Worm (Caenorhabditis elegans) whole organism, mixed stage, embryonic: ENCODE data around the gene acr-15.
"Not testable (repeated sequence)": the region's sequence is repeated elsewhere in the genome, so short reads cannot be mapped to it uniquely, and the experiment has no call there.

Experiments used
- blmp-1 ChIP-seq: fragments of 150-350 bp; optimal IDR thresholded peaks from 2 replicates; lab custom pipeline; 2014; ENCODE audit warnings: missing biosample characterization, missing genetic modification characterization
- ceh-39 ChIP-seq: fragments of 150-350 bp; optimal IDR thresholded peaks from 2 replicates; lab custom pipeline; 2014; ENCODE audit warnings: missing biosample characterization, missing genetic modification characterization
- ceh-43 ChIP-seq: fragments of 200-800 bp; sonication (Bioruptor generic); optimal IDR thresholded peaks from 2 replicates; lab custom pipeline; 2018; ENCODE audit warnings: mild to moderate bottlenecking, missing genetic modification characterization, moderate library complexity, missing compliant biosample characterization
- ceh-83 ChIP-seq: fragments of 200-800 bp; sonication (Bioruptor generic); optimal IDR thresholded peaks from 2 replicates; lab custom pipeline; 2018; ENCODE audit warnings: mild to moderate bottlenecking, missing genetic modification characterization, missing compliant biosample characterization
- ces-1 ChIP-seq: fragments of 150-350 bp; optimal IDR thresholded peaks from 2 replicates; lab custom pipeline; 2014; ENCODE audit warnings: missing biosample characterization, missing genetic modification reagents, missing genetic modification characterization
- cnd-1 ChIP-seq: fragments of 200-800 bp; sonication (Bioruptor generic); optimal IDR thresholded peaks from 2 replicates; lab custom pipeline; 2018; ENCODE audit warnings: mild to moderate bottlenecking, missing genetic modification characterization, missing compliant biosample characterization
- drap-1 ChIP-seq: fragments of 200-800 bp; sonication (Bioruptor generic); optimal IDR thresholded peaks from 3 replicates; lab custom pipeline; 2018; ENCODE audit warnings: mild to moderate bottlenecking, missing genetic modification characterization, missing compliant biosample characterization
- elt-3 ChIP-seq: fragments of 150-350 bp; optimal IDR thresholded peaks from 2 replicates; lab custom pipeline; 2014; ENCODE audit warnings: missing biosample characterization, missing genetic modification characterization
- flh-1 ChIP-seq: fragments of 200-800 bp; sonication (Bioruptor generic); optimal IDR thresholded peaks from 2 replicates; lab custom pipeline; 2018; ENCODE audit warnings: mild to moderate bottlenecking, missing genetic modification characterization, moderate library complexity, missing compliant biosample characterization
- ham-2 ChIP-seq: fragments of 200-800 bp; sonication (Bioruptor generic); optimal IDR thresholded peaks from 2 replicates; lab custom pipeline; 2018; ENCODE audit warnings: mild to moderate bottlenecking, missing genetic modification characterization, missing compliant biosample characterization
- hlh-1 ChIP-seq: fragments of 150-350 bp; optimal IDR thresholded peaks from 2 replicates; lab custom pipeline; 2014; ENCODE audit warnings: missing biosample characterization, missing genetic modification reagents, missing genetic modification characterization
- lin-13 ChIP-seq: fragments of 150-350 bp; optimal IDR thresholded peaks from 2 replicates; lab custom pipeline; 2014; ENCODE audit warnings: missing biosample characterization, missing genetic modification characterization
- lin-32 ChIP-seq: fragments of 200-800 bp; sonication (Bioruptor generic); optimal IDR thresholded peaks from 2 replicates; lab custom pipeline; 2018; ENCODE audit warnings: mild to moderate bottlenecking, missing genetic modification characterization, missing compliant biosample characterization
- lsy-2 ChIP-seq: fragments of 150-350 bp; optimal IDR thresholded peaks from 2 replicates; lab custom pipeline; 2014; ENCODE audit warnings: missing biosample characterization, missing genetic modification characterization
- mep-1 ChIP-seq: fragments of 150-350 bp; optimal IDR thresholded peaks from 2 replicates; lab custom pipeline; 2017; ENCODE audit warnings: missing biosample characterization, missing genetic modification reagents, missing genetic modification characterization, inconsistent platforms
- mls-2 ChIP-seq: sonication (generic microtip); optimal IDR thresholded peaks from 2 replicates; lab custom pipeline; 2016; ENCODE audit warnings: mild to moderate bottlenecking, missing genetic modification characterization, moderate library complexity, missing compliant biosample characterization
- nhr-12 ChIP-seq: fragments of 150-350 bp; optimal IDR thresholded peaks from 2 replicates; lab custom pipeline; 2014; ENCODE audit warnings: missing biosample characterization, missing genetic modification characterization
- nhr-2 ChIP-seq: fragments of 150-350 bp; optimal IDR thresholded peaks from 2 replicates; lab custom pipeline; 2014; ENCODE audit warnings: missing biosample characterization, missing genetic modification characterization
- nhr-237 ChIP-seq: fragments of 150-350 bp; optimal IDR thresholded peaks from 2 replicates; lab custom pipeline; 2014; ENCODE audit warnings: missing biosample characterization, missing genetic modification characterization
- nhr-28 ChIP-seq: fragments of 150-350 bp; optimal IDR thresholded peaks from 2 replicates; lab custom pipeline; 2014; ENCODE audit warnings: missing biosample characterization, missing genetic modification characterization
- nhr-76 ChIP-seq: sonication (generic microtip); optimal IDR thresholded peaks from 2 replicates; lab custom pipeline; 2017; ENCODE audit warnings: missing biosample characterization, missing genetic modification characterization
- pha-4 ChIP-seq: fragments of 150-350 bp; optimal IDR thresholded peaks from 2 replicates; lab custom pipeline; 2018; ENCODE audit warnings: missing biosample characterization, missing genetic modification reagents, missing genetic modification characterization
- sem-2 ChIP-seq: fragments of 200-800 bp; sonication (Bioruptor generic); optimal IDR thresholded peaks from 2 replicates; lab custom pipeline; 2018; ENCODE audit warnings: mild to moderate bottlenecking, missing genetic modification characterization, missing compliant biosample characterization
- snpc-4 ChIP-seq: fragments of 150-350 bp; optimal IDR thresholded peaks from 2 replicates; lab custom pipeline; 2014; ENCODE audit warnings: missing biosample characterization, missing genetic modification characterization
- sptf-1 ChIP-seq: sonication (generic microtip); optimal IDR thresholded peaks from 2 replicates; lab custom pipeline; 2017; ENCODE audit warnings: mild to moderate bottlenecking, missing genetic modification characterization, moderate library complexity, missing compliant biosample characterization
- tbx-8 ChIP-seq: fragments of 200-800 bp; sonication (Bioruptor generic); optimal IDR thresholded peaks from 2 replicates; lab custom pipeline; 2018; ENCODE audit warnings: mild to moderate bottlenecking, missing genetic modification characterization, moderate library complexity, missing compliant biosample characterization
- unc-120 ChIP-seq: sonication (generic microtip); optimal IDR thresholded peaks from 2 replicates; lab custom pipeline; 2017; ENCODE audit warnings: missing genetic modification characterization, missing compliant biosample characterization; ENCODE audit not compliant: poor library complexity, severe bottlenecking
- unc-39 ChIP-seq: fragments of 150-350 bp; optimal IDR thresholded peaks from 2 replicates; lab custom pipeline; 2014; ENCODE audit warnings: missing biosample characterization, missing genetic modification characterization
- unc-62 ChIP-seq: fragments of 150-350 bp; optimal IDR thresholded peaks from 2 replicates; lab custom pipeline; 2014; ENCODE audit warnings: missing biosample characterization, missing genetic modification reagents, missing genetic modification characterization
- zip-8 ChIP-seq: fragments of 150-350 bp; optimal IDR thresholded peaks from 2 replicates; lab custom pipeline; 2014; ENCODE audit warnings: missing biosample characterization, missing genetic modification characterization
- ztf-11 ChIP-seq: fragments of 150-350 bp; optimal IDR thresholded peaks from 2 replicates; lab custom pipeline; 2014; ENCODE audit warnings: missing biosample characterization, missing genetic modification characterization

acr-15 gene

DNA sequence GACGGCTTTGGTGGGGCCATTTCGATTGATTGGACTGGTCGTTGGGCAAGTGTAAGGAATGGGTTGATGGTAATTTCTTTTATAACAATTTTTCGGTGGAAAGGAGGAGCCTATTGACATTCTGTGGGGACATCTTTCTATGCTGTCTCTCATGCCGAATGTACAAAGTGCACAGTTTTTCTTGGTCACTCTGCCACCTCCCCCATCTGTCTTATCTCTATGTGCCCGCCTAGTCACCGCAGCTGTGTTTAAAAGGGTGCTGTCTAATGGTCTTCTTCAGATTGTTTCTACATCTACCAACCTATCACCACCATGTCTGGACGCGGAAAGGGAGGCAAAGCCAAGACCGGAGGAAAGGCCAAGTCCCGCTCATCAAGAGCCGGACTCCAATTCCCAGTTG is 19.4 kb upstream of the acr-15 start, which contains the start of the genes his-8 and his-7:
TSS of gene his-8 (minus strand) at position 20 of the 400 bp plus-strand sequence.
TSS of gene his-7 (plus strand) at position 313 of the 400 bp plus-strand sequence.
- not testable (repeated sequence) for TF ChIP-seq ceh-39 (tag; lab: Kevin White, UChicago); unc-62; unc-39 (tag; lab: Kevin White, UChicago)

DNA sequence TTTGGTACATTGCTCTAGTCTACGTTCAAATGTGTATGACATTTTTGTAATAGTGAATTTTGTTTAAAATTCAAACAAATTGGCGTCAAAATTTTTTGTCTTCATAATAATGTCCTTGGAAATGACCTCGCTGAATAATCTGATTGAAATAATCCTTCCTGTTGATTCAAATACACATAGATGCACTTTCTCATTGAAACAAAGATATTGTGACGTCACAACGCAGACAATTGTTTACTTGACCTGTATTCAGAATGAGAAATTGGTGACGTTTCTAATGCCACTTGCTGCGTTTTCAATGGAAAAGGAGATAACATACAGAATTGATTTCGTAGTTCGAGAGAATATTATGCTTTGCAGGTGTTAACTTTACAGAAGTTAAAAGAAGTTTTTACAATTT is 18.6 kb upstream of the acr-15 start:
- TF ChIP-seq blmp-1 (no peak), sem-2 (GFP tag; lab: Kevin White, UChicago) (no peak), nhr-237 (no peak), zip-8 (tag; lab: Kevin White, UChicago) (peak; percentile 70), ceh-43 (GFP tag; lab: Kevin White, UChicago) (no peak)

DNA sequence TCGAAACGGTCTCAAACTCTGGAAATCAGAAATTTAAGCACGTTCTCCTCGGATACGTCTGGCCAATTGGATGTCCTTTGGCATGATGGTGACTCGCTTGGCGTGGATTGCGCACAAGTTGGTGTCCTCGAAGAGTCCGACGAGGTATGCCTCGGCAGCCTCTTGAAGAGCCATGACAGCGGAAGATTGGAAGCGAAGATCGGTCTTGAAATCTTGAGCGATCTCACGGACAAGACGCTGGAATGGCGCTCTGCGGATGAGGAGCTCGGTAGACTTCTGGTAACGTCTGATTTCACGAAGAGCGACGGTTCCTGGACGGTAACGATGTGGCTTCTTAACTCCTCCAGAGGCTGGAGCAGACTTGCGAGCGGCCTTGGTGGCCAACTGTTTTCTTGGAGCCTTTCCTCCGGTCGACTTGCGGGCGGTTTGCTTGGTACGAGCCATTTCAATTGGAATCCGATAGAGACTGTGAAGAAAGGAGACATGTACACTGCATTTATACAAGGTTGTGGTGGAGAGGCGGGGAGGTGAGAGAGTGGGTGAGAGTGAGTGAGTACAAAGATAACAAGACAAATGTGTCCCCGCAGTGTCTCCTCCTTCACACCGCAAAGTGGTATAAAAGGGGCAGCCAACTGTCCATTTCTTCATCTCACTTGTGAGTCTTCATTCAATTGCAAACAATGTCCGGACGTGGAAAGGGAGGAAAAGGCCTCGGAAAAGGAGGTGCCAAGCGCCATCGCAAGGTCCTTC is 17.8 kb upstream of the acr-15 start, which contains the start of the genes his-6 and his-5:
TSS of gene his-6 (minus strand) at position 444 of the 750 bp plus-strand sequence.
TSS of gene his-5 (plus strand) at position 681 of the 750 bp plus-strand sequence.
- TF ChIP-seq pha-4 = peak; percentile 1
- peak; percentile 13 for TF ChIP-seq mls-2 (tag; lab: Kevin White, UChicago)
- peak; percentile 64 for TF ChIP-seq cnd-1 (tag; lab: Kevin White, UChicago)
- TF ChIP-seq, all 35 proteins: peak for 3; not testable (repeated sequence) for 32

DNA sequence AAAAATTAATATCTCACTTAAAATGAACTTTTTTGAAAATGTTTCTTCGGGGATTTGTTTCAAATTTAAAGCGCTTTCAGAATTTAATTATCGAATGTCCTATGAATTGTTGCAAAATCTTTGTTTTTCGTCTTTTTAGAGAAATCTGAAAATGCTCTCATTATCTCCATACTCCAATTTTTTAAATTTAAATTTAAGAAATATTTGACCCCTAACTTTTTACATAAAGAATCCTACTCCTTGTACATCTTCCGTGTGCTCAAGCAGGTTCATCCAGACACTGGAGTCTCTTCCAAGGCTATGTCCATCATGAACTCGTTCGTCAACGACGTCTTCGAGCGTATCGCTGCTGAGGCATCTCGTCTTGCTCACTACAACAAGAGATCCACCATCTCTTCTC is 16.3 kb upstream of the acr-15 start, which contains the start of gene his-39:
TSS of gene his-39 (plus strand) at position 301 of the 400 bp plus-strand sequence.
- TF ChIP-seq nhr-2 (tag; lab: Kevin White, UChicago) = no peak
- no peak for TF ChIP-seq nhr-12 (tag; lab: Kevin White, UChicago)
- TF ChIP-seq elt-3 = no peak
- TF ChIP-seq pha-4 = no peak
- no peak for TF ChIP-seq ceh-43 (GFP tag; lab: Kevin White, UChicago)
- TF ChIP-seq tbx-8 = no peak
- TF ChIP-seq unc-39 (tag; lab: Kevin White, UChicago) = no peak
- TF ChIP-seq lsy-2 (tag; lab: Kevin White, UChicago) = no peak
- TF ChIP-seq unc-120 (tag; lab: Kevin White, UChicago) = no peak
- no peak for TF ChIP-seq ham-2 (GFP tag; lab: Kevin White, UChicago)
- no peak for TF ChIP-seq nhr-28 (tag; lab: Kevin White, UChicago)
- no peak for TF ChIP-seq ceh-39 (tag; lab: Kevin White, UChicago)
- no peak for TF ChIP-seq ces-1 (GFP tag; lab: Kevin White, UChicago)
- no peak for TF ChIP-seq unc-62
- TF ChIP-seq zip-8 (tag; lab: Kevin White, UChicago) = no peak
- TF ChIP-seq snpc-4 = no peak
- no peak for TF ChIP-seq hlh-1 (tag; lab: Kevin White, UChicago)
- TF ChIP-seq ceh-83 (GFP tag; lab: Kevin White, UChicago) = no peak
- TF ChIP-seq blmp-1 = no peak
- no peak for TF ChIP-seq mep-1 (tag; lab: Kevin White, UChicago)

DNA sequence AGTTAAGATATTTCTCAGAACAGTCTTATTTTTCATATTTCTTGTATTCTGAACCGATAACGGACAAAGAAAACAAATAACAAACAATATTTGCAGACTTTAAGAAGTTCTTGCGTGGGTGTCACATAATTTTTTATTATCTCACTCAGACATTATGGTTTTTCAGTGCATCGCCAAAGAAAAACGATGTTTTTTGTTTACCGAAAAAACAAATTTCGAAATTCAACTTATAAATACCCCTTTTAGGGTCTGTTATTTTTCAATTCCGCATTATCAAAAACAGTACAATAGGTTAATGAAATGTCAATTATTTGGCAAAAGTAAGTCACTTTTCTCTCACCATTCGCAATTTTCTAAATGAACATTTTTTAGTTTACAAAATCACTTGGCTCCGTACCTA is 15.5 kb upstream of the acr-15 start, which contains the start of gene otpl-4:
TSS of gene otpl-4 (plus strand) at position 301 of the 400 bp plus-strand sequence.
- TF ChIP-seq ceh-43 (GFP tag; lab: Kevin White, UChicago) = no peak
- no peak for TF ChIP-seq lin-32 (GFP tag; lab: Kevin White, UChicago)
- no peak for TF ChIP-seq nhr-237
- no peak for TF ChIP-seq sptf-1 (tag; lab: Kevin White, UChicago)
- no peak for TF ChIP-seq elt-3
- no peak for TF ChIP-seq drap-1
- no peak for TF ChIP-seq hlh-1 (tag; lab: Kevin White, UChicago)
- no peak for TF ChIP-seq mls-2 (tag; lab: Kevin White, UChicago)
- TF ChIP-seq flh-1 (GFP tag; lab: Kevin White, UChicago) = no peak
- TF ChIP-seq cnd-1 (tag; lab: Kevin White, UChicago) = no peak
- TF ChIP-seq unc-120 (tag; lab: Kevin White, UChicago) = no peak
- TF ChIP-seq blmp-1 = no peak
- TF ChIP-seq lin-13 (tag; lab: Kevin White, UChicago) = no peak
- no peak for TF ChIP-seq mep-1 (tag; lab: Kevin White, UChicago)
- TF ChIP-seq nhr-76 (tag; lab: Kevin White, UChicago) = no peak
- TF ChIP-seq ztf-11 = no peak
